Fruit fly (Drosophila melanogaster) whole organism, embryonic: ENCODE data around the gene Ythdf.

ENCODE experiments used
- Atf3 ChIP-seq: fragments of 200-800 bp; sonication (Bioruptor generic); optimal IDR thresholded peaks from 3 replicates; lab custom pipeline; 2016; ENCODE audit warnings: missing biosample characterization, missing genetic modification characterization
- B-H1 ChIP-seq: fragments of 200-800 bp; sonication (Bioruptor generic); IDR thresholded peaks from 3 replicates; pipeline ENCODE4 v1.3.6; 2022; ENCODE audit warnings: missing biosample characterization, missing genetic modification characterization
- CG10565 ChIP-seq: fragments of 200-800 bp; sonication (Bioruptor generic); optimal IDR thresholded peaks from 3 replicates; lab custom pipeline; 2016; ENCODE audit warnings: missing biosample characterization, mild to moderate bottlenecking, missing genetic modification characterization
- CG11093 ChIP-seq: fragments of 200-800 bp; sonication (Bioruptor generic); IDR thresholded peaks from 3 replicates; pipeline ENCODE4 v1.3.6; 2022; ENCODE audit warnings: missing biosample characterization, missing genetic modification characterization
- CG12744 ChIP-seq: fragments of 200-800 bp; sonication (Bioruptor generic); optimal IDR thresholded peaks from 2 replicates; lab custom pipeline; 2016; ENCODE audit warnings: missing biosample characterization, missing genetic modification characterization
- CG14667 ChIP-seq: fragments of 200-800 bp; sonication (Bioruptor generic); IDR thresholded peaks from 2 replicates; pipeline ENCODE4 v1.3.6; 2022; ENCODE audit warnings: missing biosample characterization, missing genetic modification characterization
- CG14710 ChIP-seq: fragments of 200-800 bp; sonication (Bioruptor generic); optimal IDR thresholded peaks from 3 replicates; lab custom pipeline; 2019; ENCODE audit warnings: missing biosample characterization, mild to moderate bottlenecking, missing genetic modification characterization, moderate library complexity
- CG14860 ChIP-seq: fragments of 200-800 bp; sonication (Bioruptor generic); IDR thresholded peaks from 3 replicates; pipeline ENCODE4 v1.3.6; 2022; ENCODE audit warnings: missing biosample characterization, missing genetic modification characterization; ENCODE audit not compliant: partially characterized antibody
- CG1647 ChIP-seq: fragments of 200-800 bp; sonication (Bioruptor generic); optimal IDR thresholded peaks from 3 replicates; lab custom pipeline; 2016; ENCODE audit warnings: missing biosample characterization, missing genetic modification characterization
- CG17802 ChIP-seq: fragments of 200-800 bp; sonication (Bioruptor generic); optimal IDR thresholded peaks from 2 replicates; lab custom pipeline; 2018; ENCODE audit warnings: missing biosample characterization, mild to moderate bottlenecking, missing genetic modification characterization, moderate library complexity
- CG1832 ChIP-seq: fragments of 200-800 bp; sonication (Bioruptor generic); optimal IDR thresholded peaks from 2 replicates; lab custom pipeline; 2017; ENCODE audit warnings: missing biosample characterization, mild to moderate bottlenecking, missing genetic modification characterization, inconsistent platforms
- CG32767 ChIP-seq: fragments of 200-800 bp; sonication (Bioruptor generic); IDR thresholded peaks from 2 replicates; pipeline ENCODE4 v1.3.6; 2022; ENCODE audit warnings: missing biosample characterization, missing genetic modification characterization
- CG3838 ChIP-seq: fragments of 200-800 bp; sonication (Bioruptor generic); optimal IDR thresholded peaks from 3 replicates; lab custom pipeline; 2016; ENCODE audit warnings: missing biosample characterization, missing genetic modification characterization
- CG3995 ChIP-seq: fragments of 200-800 bp; sonication (Bioruptor generic); optimal IDR thresholded peaks from 3 replicates; lab custom pipeline; 2016; ENCODE audit warnings: missing biosample characterization, missing genetic modification characterization
- CG4820 ChIP-seq: fragments of 200-800 bp; sonication (Bioruptor generic); optimal IDR thresholded peaks from 3 replicates; lab custom pipeline; 2016; ENCODE audit warnings: missing biosample characterization, missing genetic modification characterization
- CG7745 ChIP-seq: fragments of 200-800 bp; sonication (Bioruptor generic); optimal IDR thresholded peaks from 2 replicates; lab custom pipeline; 2018; ENCODE audit warnings: missing biosample characterization, mild to moderate bottlenecking, missing genetic modification characterization, moderate library complexity
- CG7963 ChIP-seq: fragments of 200-800 bp; sonication (Bioruptor generic); IDR thresholded peaks from 3 replicates; pipeline ENCODE4 v1.3.6; 2022; ENCODE audit warnings: missing biosample characterization, missing genetic modification characterization; ENCODE audit not compliant: partially characterized antibody
- CG8290 ChIP-seq, 3 experiments: fragments of 200-800 bp; sonication (Bioruptor generic); optimal IDR thresholded peaks; 2 replicates each; lab custom pipeline; 2016 to 2019; ENCODE audit warnings: missing biosample characterization in 3 of 3, missing genetic modification characterization in 3 of 3, mild to moderate bottlenecking in 2 of 3, moderate library complexity in 1 of 3
- D19B ChIP-seq: fragments of 200-800 bp; sonication (Bioruptor generic); optimal IDR thresholded peaks from 2 replicates; lab custom pipeline; 2017; ENCODE audit warnings: missing biosample characterization, mild to moderate bottlenecking, missing genetic modification characterization
- Doc3 ChIP-seq: fragments of 200-800 bp; sonication (Bioruptor generic); IDR thresholded peaks from 3 replicates; pipeline ENCODE4 v1.3.6; 2022; ENCODE audit warnings: missing biosample characterization, missing genetic modification characterization; ENCODE audit not compliant: partially characterized antibody
- Dref ChIP-seq: fragments of 200-800 bp; sonication (Bioruptor generic); IDR thresholded peaks from 2 replicates; pipeline ENCODE4 v1.3.6; 2022; ENCODE audit warnings: missing biosample characterization, missing genetic modification characterization
- Ets65A ChIP-seq: fragments of 200-800 bp; sonication (Bioruptor generic); peaks from one replicate; lab custom pipeline; 2016; ENCODE audit warnings: missing biosample characterization, missing genetic modification characterization
- Fer1 ChIP-seq: fragments of 200-800 bp; sonication (Bioruptor generic); optimal IDR thresholded peaks from 2 replicates; lab custom pipeline; 2017; ENCODE audit warnings: missing biosample characterization, mild to moderate bottlenecking, missing genetic modification characterization
- HmgD ChIP-seq: fragments of 200-800 bp; sonication (Bioruptor generic); optimal IDR thresholded peaks from 3 replicates; lab custom pipeline; 2016; ENCODE audit warnings: missing biosample characterization, missing genetic modification characterization
- HmgZ ChIP-seq: fragments of 200-800 bp; sonication (Bioruptor generic); optimal IDR thresholded peaks from 2 replicates; lab custom pipeline; 2018; ENCODE audit warnings: missing biosample characterization, mild to moderate bottlenecking, missing genetic modification characterization
- Lpt ChIP-seq: fragments of >200 bp; optimal IDR thresholded peaks from 2 replicates; lab custom pipeline; 2018; ENCODE audit warnings: missing biosample characterization, missing genetic modification characterization
- MBD-R2 ChIP-seq: fragments of 200-800 bp; sonication (Bioruptor generic); IDR thresholded peaks from 2 replicates; pipeline ENCODE4 v1.3.6; 2022; ENCODE audit warnings: missing biosample characterization, missing genetic modification characterization
- Med ChIP-seq: fragments of 200-800 bp; sonication (Bioruptor generic); peaks from one replicate; lab custom pipeline; 2016; ENCODE audit warnings: missing biosample characterization, missing genetic modification characterization, mild to moderate bottlenecking, inconsistent platforms, moderate library complexity
- Myb ChIP-seq: fragments of 200-800 bp; sonication (Bioruptor generic); optimal IDR thresholded peaks from 2 replicates; lab custom pipeline; 2016; ENCODE audit warnings: missing biosample characterization, missing genetic modification characterization
- NC2β ChIP-seq: fragments of 200-800 bp; sonication (Bioruptor generic); optimal IDR thresholded peaks from 2 replicates; lab custom pipeline; 2016; ENCODE audit warnings: missing biosample characterization, missing genetic modification characterization
- Oli ChIP-seq: fragments of 200-800 bp; sonication (Bioruptor generic); optimal IDR thresholded peaks from 2 replicates; lab custom pipeline; 2018; ENCODE audit warnings: missing biosample characterization, mild to moderate bottlenecking, missing genetic modification characterization, moderate library complexity
- Opbp ChIP-seq: fragments of 200-800 bp; sonication (Bioruptor generic); IDR thresholded peaks from 3 replicates; pipeline ENCODE4 v1.3.6; 2022; ENCODE audit warnings: missing biosample characterization, missing genetic modification characterization; ENCODE audit not compliant: partially characterized antibody
- Poxn ChIP-seq: fragments of 200-800 bp; sonication (Bioruptor generic); IDR thresholded peaks from 2 replicates; pipeline ENCODE4 v1.3.6; 2022; ENCODE audit warnings: missing biosample characterization, missing genetic modification characterization
- Sin3A ChIP-seq: fragments of >200 bp; optimal IDR thresholded peaks from 2 replicates; lab custom pipeline; 2018
- Ssrp ChIP-seq: fragments of 200-800 bp; sonication (Bioruptor generic); optimal IDR thresholded peaks from 2 replicates; lab custom pipeline; 2018; ENCODE audit warnings: missing biosample characterization, mild to moderate bottlenecking, missing genetic modification characterization, moderate library complexity
- Xrp1 ChIP-seq: fragments of 200-800 bp; sonication (Bioruptor generic); IDR thresholded peaks from 2 replicates; pipeline ENCODE4 v1.3.6; 2022; ENCODE audit warnings: missing biosample characterization, missing genetic modification characterization
- ase ChIP-seq: fragments of 200-800 bp; sonication (Bioruptor generic); IDR thresholded peaks from 3 replicates; pipeline ENCODE4 v1.3.6; 2022; ENCODE audit warnings: missing biosample characterization, missing genetic modification characterization
- btn ChIP-seq: fragments of 200-800 bp; sonication (Bioruptor generic); optimal IDR thresholded peaks from 2 replicates; lab custom pipeline; 2016; ENCODE audit warnings: missing biosample characterization, missing genetic modification characterization
- cad ChIP-seq: fragments of >200 bp; optimal IDR thresholded peaks from 2 replicates; lab custom pipeline; 2017; ENCODE audit warnings: missing biosample characterization, missing genetic modification characterization
- dan ChIP-seq: fragments of 200-800 bp; sonication (Bioruptor generic); IDR thresholded peaks from 2 replicates; pipeline ENCODE4 v1.3.6; 2022; ENCODE audit warnings: missing biosample characterization, missing genetic modification characterization
- dmrt99B ChIP-seq: fragments of 200-800 bp; sonication (Bioruptor generic); optimal IDR thresholded peaks from 2 replicates; lab custom pipeline; 2018; ENCODE audit warnings: missing biosample characterization, mild to moderate bottlenecking, missing genetic modification characterization, moderate library complexity
- dysf ChIP-seq: fragments of 200-800 bp; sonication (Bioruptor generic); IDR thresholded peaks from 3 replicates; pipeline ENCODE4 v1.3.6; 2022; ENCODE audit warnings: missing biosample characterization, missing genetic modification characterization
- fd3F ChIP-seq: fragments of 200-800 bp; sonication (Bioruptor generic); optimal IDR thresholded peaks from 2 replicates; lab custom pipeline; 2018; ENCODE audit warnings: missing biosample characterization, mild to moderate bottlenecking, missing genetic modification characterization, moderate library complexity
- fu2 ChIP-seq: fragments of 200-800 bp; sonication (Bioruptor generic); optimal IDR thresholded peaks from 2 replicates; lab custom pipeline; 2016; ENCODE audit warnings: missing biosample characterization, missing genetic modification characterization
- peb ChIP-seq: fragments of 200-800 bp; sonication (Bioruptor generic); IDR thresholded peaks from 2 replicates; pipeline ENCODE4 v1.3.6; 2022; ENCODE audit warnings: missing biosample characterization, missing genetic modification characterization
- pho ChIP-seq: fragments of 200-800 bp; sonication (Bioruptor generic); optimal IDR thresholded peaks from 2 replicates; lab custom pipeline; 2016; ENCODE audit warnings: missing biosample characterization, missing genetic modification characterization
- sc ChIP-seq, 3 experiments: fragments of >200 bp in 2 of 3; fragments of 200-800 bp in 1 of 3; sonication (Bioruptor generic) in 1 of 3; optimal IDR thresholded peaks; 2 replicates in 2 of 3; 3 replicates in 1 of 3; lab custom pipeline; 2017; ENCODE audit warnings: mild to moderate bottlenecking in 1 of 3, missing biosample characterization in 1 of 3, missing genetic modification characterization in 1 of 3, missing genetic modification reagents in 1 of 3
- sens-2 ChIP-seq: fragments of 200-800 bp; sonication (Bioruptor generic); IDR thresholded peaks from 2 replicates; pipeline ENCODE4 v1.3.6; 2022; ENCODE audit warnings: missing biosample characterization, missing genetic modification characterization
- sim ChIP-seq: fragments of 200-800 bp; sonication (Bioruptor generic); IDR thresholded peaks from 2 replicates; pipeline ENCODE4 v1.3.6; 2022; ENCODE audit warnings: missing biosample characterization, missing genetic modification characterization
- yki ChIP-seq: fragments of >200 bp; optimal IDR thresholded peaks from 3 replicates; lab custom pipeline; 2018
- zen ChIP-seq: fragments of 200-800 bp; sonication (Bioruptor generic); optimal IDR thresholded peaks from 3 replicates; lab custom pipeline; 2018; ENCODE audit warnings: missing biosample characterization, mild to moderate bottlenecking, missing genetic modification characterization, moderate library complexity

Gene Ythdf

DNA sequence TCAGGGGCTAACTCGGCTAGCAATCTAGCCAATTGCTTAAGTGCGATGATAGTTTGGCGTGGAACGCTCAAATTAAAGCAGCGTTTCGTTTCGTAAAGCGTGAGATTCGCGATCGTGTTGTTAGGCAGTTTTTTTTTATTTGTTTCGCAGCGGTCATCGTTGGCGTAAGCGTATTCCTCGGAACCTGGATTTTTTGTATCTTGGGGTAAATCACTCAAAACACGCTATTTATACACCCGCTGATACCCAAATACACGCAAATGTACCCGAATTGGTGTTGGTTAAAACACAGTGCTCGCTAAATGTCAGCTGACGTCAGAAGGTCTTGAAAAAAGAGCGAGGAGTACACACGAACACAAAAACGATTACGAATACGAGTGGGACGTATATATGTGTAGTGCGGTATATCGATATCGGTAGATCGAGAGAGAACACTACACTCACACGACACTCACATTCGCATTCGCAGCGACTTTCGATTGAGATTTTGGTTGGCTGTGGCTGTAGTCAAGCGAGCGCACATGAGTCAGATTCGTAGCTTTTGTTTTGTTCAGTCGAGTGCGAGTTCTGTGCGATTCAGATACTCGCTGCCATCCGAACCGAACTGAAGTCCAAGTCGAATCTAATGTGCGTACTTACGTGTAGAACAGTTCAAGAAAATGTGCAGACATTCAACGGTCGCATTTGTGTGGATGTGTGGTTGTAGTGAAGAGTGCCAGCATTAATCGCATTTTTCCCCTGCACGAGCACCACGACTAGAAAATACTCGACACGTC lies 10.9 kb upstream of the Ythdf start (continued):
- TF ChIP-seq CG12744 (GFP tag; lab: Kevin White, UChicago): no peak
- TF ChIP-seq Sin3A: no peak
- no peak for TF ChIP-seq NC2β (GFP tag; lab: Kevin White, UChicago)
- TF ChIP-seq CG3995 (GFP tag; lab: Kevin White, UChicago): peak; percentile 65
- no peak for TF ChIP-seq sc (optimal IDR thresholded peaks at IDR 0.05; lab: Kevin White, UChicago)
- no peak for TF ChIP-seq sc (GFP tag; optimal IDR thresholded peaks at IDR 0.05; lab: Kevin White, UChicago)
- no peak for TF ChIP-seq peb (GFP tag; lab: Robert Waterston, UW)
- TF ChIP-seq cad: no peak
- no peak for TF ChIP-seq zen
- TF ChIP-seq fd3F (GFP tag; lab: Kevin White, UChicago): no peak
- TF ChIP-seq CG1647 (GFP tag; lab: Kevin White, UChicago): no peak
- TF ChIP-seq CG14667 (GFP tag; lab: Robert Waterston, UW): no peak
- TF ChIP-seq CG7963: no peak
- TF ChIP-seq Dref (GFP tag; lab: Robert Waterston, UW): no peak
- TF ChIP-seq Xrp1 (GFP tag; lab: Robert Waterston, UW): no peak
- TF ChIP-seq Atf3 (GFP tag; lab: Kevin White, UChicago): peak; percentile 35
- TF ChIP-seq HmgD (GFP tag; lab: Kevin White, UChicago): peak; percentile 10
- TF ChIP-seq CG14860 (GFP tag; lab: Robert Waterston, UW): no peak
- TF ChIP-seq Opbp: no peak
- no peak for TF ChIP-seq CG1832 (GFP tag; lab: Kevin White, UChicago)
- no peak for TF ChIP-seq Poxn
- no peak for TF ChIP-seq ase
- no peak for TF ChIP-seq fu2 (GFP tag; lab: Kevin White, UChicago)
- TF ChIP-seq dan: no peak
- no peak for TF ChIP-seq pho (GFP tag; lab: Kevin White, UChicago)
- peak; percentile 75 for TF ChIP-seq HmgZ (tag; lab: Kevin White, UChicago)
- TF ChIP-seq btn (GFP tag; lab: Kevin White, UChicago): no peak
- TF ChIP-seq sens-2 (GFP tag; lab: Robert Waterston, UW): no peak
- no peak for TF ChIP-seq sim (GFP tag; lab: Robert Waterston, UW)
- no peak for TF ChIP-seq CG10565
- TF ChIP-seq CG14710: no peak
- no peak for TF ChIP-seq CG3838 (GFP tag; lab: Kevin White, UChicago)
- no peak for TF ChIP-seq Doc3
- TF ChIP-seq Ssrp (tag; lab: Kevin White, UChicago): no peak
- no peak for TF ChIP-seq Ets65A
- TF ChIP-seq CG4820 (GFP tag; lab: Kevin White, UChicago): no peak
- no peak for TF ChIP-seq CG17802 (tag; lab: Kevin White, UChicago)
- peak; percentile 38 for TF ChIP-seq CG7745 (tag; lab: Kevin White, UChicago)
- TF ChIP-seq CG11093 (GFP tag; lab: Robert Waterston, UW): no peak
- TF ChIP-seq CG8290 (GFP tag; optimal IDR thresholded peaks at IDR 0.05; lab: Kevin White, UChicago): peak; percentile 60
- TF ChIP-seq CG8290 (tag; optimal IDR thresholded peaks at IDR 0.05; lab: Kevin White, UChicago): peak; percentile 68 to 70
- TF ChIP-seq yki (lab: Kevin White, UChicago): no peak
- peak; percentile 70 for TF ChIP-seq Fer1
- no peak for TF ChIP-seq CG32767 (GFP tag; lab: Robert Waterston, UW)
- no peak for TF ChIP-seq MBD-R2 (GFP tag; lab: Robert Waterston, UW)
- no peak for TF ChIP-seq Lpt (GFP tag; lab: Kevin White, UChicago)
- TF ChIP-seq D19B (GFP tag; lab: Kevin White, UChicago): no peak
- TF ChIP-seq Med (GFP tag; lab: Kevin White, UChicago): peak; percentile 80
- peak; percentile 9 for TF ChIP-seq Myb (GFP tag; lab: Kevin White, UChicago)
- TF ChIP-seq dmrt99B (tag; lab: Kevin White, UChicago): no peak
- TF ChIP-seq dysf: no peak
- TF ChIP-seq B-H1 (GFP tag; lab: Robert Waterston, UW): no peak
- no peak for TF ChIP-seq Oli (tag; lab: Kevin White, UChicago)
